Worm (Caenorhabditis elegans) whole organism, midembryonic: ENCODE measurements around the gene tofu-6.

Source experiments
- T22C8.4 ChIP-seq: fragments of 200-800 bp; sonication (Bioruptor generic); IDR thresholded peaks from 2 replicates; pipeline ENCODE4 v1.3.6; 2022; ENCODE audit warnings: missing genetic modification characterization, missing compliant biosample characterization
- cog-1 ChIP-seq: sonication (generic microtip); optimal IDR thresholded peaks from 2 replicates; lab custom pipeline; 2016; ENCODE audit warnings: missing genetic modification characterization, missing compliant biosample characterization
- flt-1 ChIP-seq: fragments of 200-800 bp; sonication (Bioruptor generic); IDR thresholded peaks from 2 replicates; pipeline ENCODE4 v1.3.6; 2022; ENCODE audit warnings: missing genetic modification characterization, missing compliant biosample characterization
- klf-2 ChIP-seq: fragments of 200-800 bp; sonication (Bioruptor generic); conservative IDR thresholded peaks from 2 replicates; pipeline ENCODE4 v1.3.6; 2022; ENCODE audit warnings: missing genetic modification reagents, missing genetic modification characterization, missing compliant biosample characterization
- med-1 ChIP-seq: sonication (generic microtip); optimal IDR thresholded peaks from 2 replicates; lab custom pipeline; 2017; ENCODE audit warnings: missing genetic modification characterization, mild to moderate bottlenecking, missing compliant biosample characterization, antibody characterized with exemption, missing genetic modification reagents; ENCODE audit not compliant: insufficient read depth
- ref-1 ChIP-seq: fragments of 200-800 bp; sonication (Bioruptor generic); conservative IDR thresholded peaks from 2 replicates; pipeline ENCODE4 v1.3.6; 2022; ENCODE audit warnings: missing genetic modification reagents, missing genetic modification characterization, missing compliant biosample characterization
- tab-1 ChIP-seq: fragments of 200-800 bp; sonication (Bioruptor generic); IDR thresholded peaks from 2 replicates; pipeline ENCODE4 v1.3.6; 2022; ENCODE audit warnings: missing genetic modification characterization, missing compliant biosample characterization
- ztf-23 ChIP-seq: fragments of 200-800 bp; sonication (Bioruptor generic); IDR thresholded peaks from 2 replicates; pipeline ENCODE4 v1.3.6; 2022; ENCODE audit warnings: missing genetic modification reagents, missing genetic modification characterization, missing compliant biosample characterization
- ztf-29 ChIP-seq: fragments of 200-800 bp; sonication (Bioruptor generic); IDR thresholded peaks from 2 replicates; pipeline ENCODE4 v1.3.6; 2022; ENCODE audit warnings: missing genetic modification reagents, missing genetic modification characterization, missing compliant biosample characterization

DNA sequence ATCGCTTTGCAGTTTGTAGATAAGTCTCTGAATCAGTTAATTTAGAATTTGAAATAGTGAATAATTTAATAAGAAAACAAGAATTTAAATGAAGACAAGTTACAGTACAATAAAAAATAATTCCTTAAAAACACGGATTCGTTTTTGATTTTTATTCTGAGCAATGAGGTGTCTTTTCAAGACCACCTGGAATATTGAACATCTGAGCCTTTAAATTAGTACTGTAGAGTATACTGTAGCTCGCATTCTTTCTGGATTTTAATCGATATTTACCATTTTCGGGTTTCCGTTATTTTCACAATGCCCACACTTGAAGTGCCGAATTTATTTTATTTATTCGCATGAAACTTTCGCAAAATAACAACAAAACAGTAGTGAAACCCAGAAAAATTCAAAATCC lies 2.8 kb downstream of the tofu-6 start, which contains the start of gene F07F6.7:
- no peak for TF ChIP-seq cog-1 (tag; lab: Kevin White, UChicago)
- TF ChIP-seq flt-1 (GFP tag; lab: Robert Waterston, UW), result no peak; the same call in 1 of the 2 replicates
- no peak for TF ChIP-seq tab-1
- TF ChIP-seq T22C8.4 (GFP tag; lab: Robert Waterston, UW), result no peak
- no peak for TF ChIP-seq med-1 (GFP tag; lab: Kevin White, UChicago)
- TF ChIP-seq ztf-29, result no peak
- TF ChIP-seq klf-2 (GFP tag; lab: Robert Waterston, UW), result no peak
- no peak for TF ChIP-seq ztf-23
- TF ChIP-seq ref-1, result no peak
